Fruit fly (Drosophila melanogaster): ENCODE measurements around the gene PolG1.

The PolG1 gene

dm6 chr2L:13846239-13846802 is 18.7 kb upstream of the PolG1 start, which contains the start of gene CG7916:
TSS of gene CG7916 (plus strand) at chr2L:13846752.
- no peak for TF ChIP-seq Crg-1 (GFP tag; optimal IDR thresholded peaks at IDR 0.05)
- peak; percentile 17 for TF ChIP-seq pad (GFP tag; optimal IDR thresholded peaks at IDR 0.05)
- TF ChIP-seq CG11617 (GFP tag; optimal IDR thresholded peaks at IDR 0.05), result no peak
- TF ChIP-seq Hr96 (GFP tag; optimal IDR thresholded peaks at IDR 0.05), result peak; percentile 6
- no peak for TF ChIP-seq CG33017 (tag; optimal IDR thresholded peaks at IDR 0.05)
- no peak for TF ChIP-seq CG14711 (tag; optimal IDR thresholded peaks at IDR 0.05)
- no peak for TF ChIP-seq CG1620 (GFP tag; optimal IDR thresholded peaks at IDR 0.05)
- TF ChIP-seq CG5204 (GFP tag; optimal IDR thresholded peaks at IDR 0.05), result no peak
- TF ChIP-seq ovo (GFP tag; optimal IDR thresholded peaks at IDR 0.05), result no peak
- TF ChIP-seq bab1 (GFP tag; optimal IDR thresholded peaks at IDR 0.05), result no peak
- no peak for TF ChIP-seq toe (GFP tag; optimal IDR thresholded peaks at IDR 0.05)
- peak; percentile 54 for TF ChIP-seq cic (GFP tag; optimal IDR thresholded peaks at IDR 0.05)
- TF ChIP-seq CG12768 (GFP tag; optimal IDR thresholded peaks at IDR 0.05), result peak; percentile 30
- no peak for TF ChIP-seq tj (GFP tag; optimal IDR thresholded peaks at IDR 0.05)

- TF ChIP-seq Mnt (GFP tag; optimal IDR thresholded peaks at IDR 0.05) (peak; percentile 23), CG14711 (tag; optimal IDR thresholded peaks at IDR 0.05) (no peak), kay (GFP tag; ENCODE audit: borderline replicate concordance) (peak; percentile 75), CG12768 (GFP tag; optimal IDR thresholded peaks at IDR 0.05) (peak; percentile 1)
Observed at dm6 chr2L:13845178-13845577, 17.6 kb upstream of the PolG1 start, which contains the start of gene CG8997. TSS of gene CG8997 (minus strand) at chr2L:13845325.

dm6 chr2L:13843692-13844284 is 16.2 kb upstream of the PolG1 start, which contains the start of gene CG33306:
TSS of gene CG33306 (minus strand) at chr2L:13843742.
- TF ChIP-seq CG5204 (GFP tag; optimal IDR thresholded peaks at IDR 0.05) (no peak), CG7045 (GFP tag; optimal IDR thresholded peaks at IDR 0.05) (peak; percentile 5), CG7101 (tag; optimal IDR thresholded peaks at IDR 0.05) (peak; percentile 44), cnc (optimal IDR thresholded peaks at IDR 0.05) (no peak), CG11617 (GFP tag; optimal IDR thresholded peaks at IDR 0.05) (peak; percentile 43), toe (GFP tag; optimal IDR thresholded peaks at IDR 0.05) (no peak), CG33017 (tag; optimal IDR thresholded peaks at IDR 0.05) (peak; percentile 54), ovo (GFP tag; optimal IDR thresholded peaks at IDR 0.05) (no peak), CG14711 (tag; optimal IDR thresholded peaks at IDR 0.05) (peak; percentile 22), kay (GFP tag; ENCODE audit: borderline replicate concordance) (no peak)

- TF ChIP-seq ovo (GFP tag; optimal IDR thresholded peaks at IDR 0.05) (no peak), CG1620 (GFP tag; optimal IDR thresholded peaks at IDR 0.05) (no peak), tj (GFP tag; optimal IDR thresholded peaks at IDR 0.05) (no peak), CG7045 (GFP tag; optimal IDR thresholded peaks at IDR 0.05) (no peak), CG14711 (tag; optimal IDR thresholded peaks at IDR 0.05) (no peak), CG5204 (GFP tag; optimal IDR thresholded peaks at IDR 0.05) (no peak), pad (GFP tag; optimal IDR thresholded peaks at IDR 0.05) (no peak), cnc (optimal IDR thresholded peaks at IDR 0.05) (no peak), Crg-1 (GFP tag; optimal IDR thresholded peaks at IDR 0.05) (no peak), Clk (GFP tag; optimal IDR thresholded peaks at IDR 0.05) (no peak), Hr96 (GFP tag; optimal IDR thresholded peaks at IDR 0.05) (no peak), CG33017 (tag; optimal IDR thresholded peaks at IDR 0.05) (no peak), toe (GFP tag; optimal IDR thresholded peaks at IDR 0.05) (no peak), kay (GFP tag; ENCODE audit: borderline replicate concordance) (no peak), Mnt (GFP tag; optimal IDR thresholded peaks at IDR 0.05) (no peak)
Observed at dm6 chr2L:13842572-13842971, 15.0 kb upstream of the PolG1 start.

dm6 chr2L:13842078-13842477 is 14.5 kb upstream of the PolG1 start:
- TF ChIP-seq CG33017 (tag; optimal IDR thresholded peaks at IDR 0.05) (no peak), tj (GFP tag; optimal IDR thresholded peaks at IDR 0.05) (no peak), ovo (GFP tag; optimal IDR thresholded peaks at IDR 0.05) (no peak), CG1620 (GFP tag; optimal IDR thresholded peaks at IDR 0.05) (no peak), CG11617 (GFP tag; optimal IDR thresholded peaks at IDR 0.05) (no peak), CG14711 (tag; optimal IDR thresholded peaks at IDR 0.05) (no peak), toe (GFP tag; optimal IDR thresholded peaks at IDR 0.05) (no peak), cic (GFP tag; optimal IDR thresholded peaks at IDR 0.05) (no peak), CG5204 (GFP tag; optimal IDR thresholded peaks at IDR 0.05) (no peak), Hr96 (GFP tag; optimal IDR thresholded peaks at IDR 0.05) (no peak)

- TF ChIP-seq CG7101 (tag; optimal IDR thresholded peaks at IDR 0.05) (no peak), bab1 (GFP tag; optimal IDR thresholded peaks at IDR 0.05) (no peak), toe (GFP tag; optimal IDR thresholded peaks at IDR 0.05) (no peak), CG12768 (GFP tag; optimal IDR thresholded peaks at IDR 0.05) (no peak), CG11617 (GFP tag; optimal IDR thresholded peaks at IDR 0.05) (no peak), CG33017 (tag; optimal IDR thresholded peaks at IDR 0.05) (no peak), cnc (optimal IDR thresholded peaks at IDR 0.05) (no peak), CG7045 (GFP tag; optimal IDR thresholded peaks at IDR 0.05) (no peak), tj (GFP tag; optimal IDR thresholded peaks at IDR 0.05) (no peak), Mnt (GFP tag; optimal IDR thresholded peaks at IDR 0.05) (no peak), CG1620 (GFP tag; optimal IDR thresholded peaks at IDR 0.05) (no peak), Hr96 (GFP tag; optimal IDR thresholded peaks at IDR 0.05) (no peak)
Observed at dm6 chr2L:13841508-13841907, 13.9 kb upstream of the PolG1 start, which contains the start of gene CG33307. TSS of gene CG33307 (minus strand) at chr2L:13841520.
